Worm (Caenorhabditis elegans) whole organism, L4/young adult: ENCODE measurements around the gene F35G12.5.

ENCODE experiments used
- dao-5 ChIP-seq: sonication (generic microtip); optimal IDR thresholded peaks from 2 replicates; lab custom pipeline; 2016; ENCODE audit warnings: missing genotype, missing genetic modification characterization, moderate library complexity, missing compliant biosample characterization
- him-1 ChIP-seq: sonication (generic microtip); optimal IDR thresholded peaks from 2 replicates; lab custom pipeline; 2016; ENCODE audit warnings: missing genotype, missing genetic modification reagents, missing genetic modification characterization, missing compliant biosample characterization

ce11 chrIII:4594324-4594723, 10.4 kb downstream of the F35G12.5 start, which contains the start of gene apc-11:
- TF ChIP-seq him-1 (tag; lab: Kevin White, UChicago): no peak
- TF ChIP-seq dao-5 (tag; lab: Kevin White, UChicago): no peak
